Worm (Caenorhabditis elegans): ENCODE results near the gene thoc-7.
A peak's percentile ranks its signal among the peaks of the same experiment; 100 is the strongest.

thoc-7 gene

DNA sequence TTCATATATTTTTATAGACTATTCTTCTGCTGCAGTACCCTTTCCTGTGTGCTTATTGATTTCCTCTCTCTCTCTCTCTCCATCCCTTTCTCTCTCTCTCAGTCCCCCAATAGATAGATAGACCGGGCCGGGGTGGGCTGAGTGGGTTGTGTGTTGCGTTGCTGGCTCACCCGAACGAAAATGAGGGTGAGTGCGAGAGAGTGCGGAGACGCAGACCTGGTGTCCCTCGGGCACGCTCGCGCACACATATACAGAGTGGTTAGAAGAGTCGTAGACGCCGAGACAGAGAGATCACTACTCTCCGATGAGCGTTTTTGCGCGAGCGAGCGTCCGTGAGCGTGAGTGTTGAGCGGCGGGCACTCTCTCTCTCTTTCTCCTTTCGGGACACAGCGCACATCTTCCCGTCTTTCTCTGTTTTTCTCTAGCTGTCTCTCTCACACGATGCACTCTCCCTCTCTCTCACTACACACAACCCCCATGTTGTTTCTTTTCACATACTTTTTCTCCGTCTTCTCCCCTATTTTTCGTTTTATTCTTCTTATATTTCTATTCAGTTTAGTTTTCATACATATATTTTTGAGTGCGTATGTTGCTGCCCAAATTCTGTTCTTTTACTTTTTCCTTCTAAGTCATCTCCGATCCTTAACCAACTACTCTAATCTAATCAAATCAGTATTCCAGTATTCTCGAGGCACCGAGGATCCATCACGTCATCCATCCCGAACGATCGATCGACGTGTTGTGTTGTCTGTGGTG, 5.1 kb downstream of the thoc-7 start, which contains the start of gene lin-66 (continued):
- TF ChIP-seq ceh-48 (tag; optimal IDR thresholded peaks at IDR 0.05) (peak; percentile 92), ama-1 (optimal IDR thresholded peaks at IDR 0.05) (no peak), F13H6.1 (tag; optimal IDR thresholded peaks at IDR 0.05) (peak; percentile 79), ets-4 (tag; optimal IDR thresholded peaks at IDR 0.05) (peak; percentile 74), ztf-16 (tag; optimal IDR thresholded peaks at IDR 0.05) (peak; percentile 41), ceh-19 (GFP tag; optimal IDR thresholded peaks at IDR 0.05) (no peak), pha-2 (tag; optimal IDR thresholded peaks at IDR 0.05) (peak; percentile 59), eyg-1 (tag; optimal IDR thresholded peaks at IDR 0.05) (peak; percentile 86), ahr-1 (tag; optimal IDR thresholded peaks at IDR 0.05) (no peak), elt-2 (tag; optimal IDR thresholded peaks at IDR 0.05) (no peak), ceh-30 (tag; optimal IDR thresholded peaks at IDR 0.05) (no peak), tbx-7 (tag; optimal IDR thresholded peaks at IDR 0.05) (peak; percentile 42), ceh-18 (tag; optimal IDR thresholded peaks at IDR 0.05) (peak; percentile 97), hlh-8 (tag; optimal IDR thresholded peaks at IDR 0.05) (peak; percentile 44), npax-4 (tag; optimal IDR thresholded peaks at IDR 0.05) (no peak), hlh-30 (tag; optimal IDR thresholded peaks at IDR 0.05; ENCODE audit: insufficient read depth) (peak; percentile 82), ttx-3 (tag; optimal IDR thresholded peaks at IDR 0.05) (no peak), pha-4 (tag; optimal IDR thresholded peaks at IDR 0.05) (no peak), unc-3 (GFP tag; conservative IDR thresholded peaks at IDR 0.05) (no peak), unc-3 (tag; optimal IDR thresholded peaks at IDR 0.05) (peak; percentile 83), rnt-1 (tag; optimal IDR thresholded peaks at IDR 0.05) (peak; percentile 90), syd-9 (tag; optimal IDR thresholded peaks at IDR 0.05) (peak; percentile 88), odd-2 (tag; optimal IDR thresholded peaks at IDR 0.05) (no peak), dmd-4 (tag; optimal IDR thresholded peaks at IDR 0.05; ENCODE audit: borderline replicate concordance) (peak; percentile 58), ceh-24 (tag; optimal IDR thresholded peaks at IDR 0.05) (no peak), sdc-2 (tag; optimal IDR thresholded peaks at IDR 0.05) (peak; percentile 74), K02D7.2 (tag; optimal IDR thresholded peaks at IDR 0.05) (no peak), pqm-1 (tag; optimal IDR thresholded peaks at IDR 0.05) (peak; percentile 56), ceh-6 (GFP tag; optimal IDR thresholded peaks at IDR 0.05) (peak; percentile 62), pat-9 (tag; optimal IDR thresholded peaks at IDR 0.05) (peak; percentile 30), Y22D7AL.16 (tag; optimal IDR thresholded peaks at IDR 0.05) (no peak), che-1 (tag; optimal IDR thresholded peaks at IDR 0.05) (peak; percentile 48), ceh-2 (tag; optimal IDR thresholded peaks at IDR 0.05) (peak; percentile 77)

ce11 chrIV:13888164-13888518, 5.6 kb downstream of the thoc-7 start:
- peak; percentile 48 for TF ChIP-seq ama-1 (optimal IDR thresholded peaks at IDR 0.05)
- TF ChIP-seq C08G9.2 (tag; optimal IDR thresholded peaks at IDR 0.05), result no peak

ce11 chrIV:13893103-13893502, 10.6 kb downstream of the thoc-7 start:
- TF ChIP-seq hlh-30 (tag; optimal IDR thresholded peaks at IDR 0.05; ENCODE audit: insufficient read depth), result no peak
- TF ChIP-seq elt-4 (tag; optimal IDR thresholded peaks at IDR 0.05), result no peak
- no peak for TF ChIP-seq ceh-48 (tag; optimal IDR thresholded peaks at IDR 0.05)
- TF ChIP-seq fax-1 (tag; optimal IDR thresholded peaks at IDR 0.05), result no peak
- no peak for TF ChIP-seq K09A11.1 (tag; optimal IDR thresholded peaks at IDR 0.05; ENCODE audit: insufficient read depth)
- no peak for TF ChIP-seq K02D7.2 (tag; optimal IDR thresholded peaks at IDR 0.05)
- no peak for TF ChIP-seq lin-11 (tag; optimal IDR thresholded peaks at IDR 0.05)
- TF ChIP-seq C38D4.7 (GFP tag; optimal IDR thresholded peaks at IDR 0.05), result no peak
- no peak for TF ChIP-seq hlh-15 (tag; optimal IDR thresholded peaks at IDR 0.05)
- no peak for TF ChIP-seq nfya-1 (tag; optimal IDR thresholded peaks at IDR 0.05)
- TF ChIP-seq ztf-16 (tag; optimal IDR thresholded peaks at IDR 0.05), result no peak

All from whole organism, late embryonic.